Worm (Caenorhabditis elegans): Measurements from ENCODE around the gene arrd-12.

arrd-12 gene

ce11 chrII:13765952-13766351 lies at the start of gene arrd-12:
TSS of gene arrd-12 (plus strand) at chrII:13766252.
- TF ChIP-seq ceh-36 (tag; optimal IDR thresholded peaks at IDR 0.05) (no peak), hmbx-1 (tag; optimal IDR thresholded peaks at IDR 0.05) (no peak), flt-1 (GFP tag; IDR thresholded peaks at IDR 0.05) (no peak), tbx-11 (GFP tag; IDR thresholded peaks at IDR 0.05) (no peak)

- no peak for TF ChIP-seq hnd-1 (tag; optimal IDR thresholded peaks at IDR 0.05)
- TF ChIP-seq flt-1 (GFP tag; IDR thresholded peaks at IDR 0.05): no peak
Measured at ce11 chrII:13717393-13718367, 48.4 kb upstream of the arrd-12 start.

- TF ChIP-seq flt-1 (GFP tag; IDR thresholded peaks at IDR 0.05) (no peak), scrt-1 (GFP tag; IDR thresholded peaks at IDR 0.05) (no peak), tbx-37 (GFP tag; conservative IDR thresholded peaks at IDR 0.05) (no peak), hmbx-1 (tag; optimal IDR thresholded peaks at IDR 0.05) (no peak), aly-1 (tag; optimal IDR thresholded peaks at IDR 0.05) (no peak)
Measured at ce11 chrII:13720650-13721049, 45.4 kb upstream of the arrd-12 start.

- TF ChIP-seq hnd-1 (tag; optimal IDR thresholded peaks at IDR 0.05): no peak
- TF ChIP-seq ets-7 (tag; optimal IDR thresholded peaks at IDR 0.05): no peak
- TF ChIP-seq tra-4 (tag; optimal IDR thresholded peaks at IDR 0.05): no peak
- no peak for TF ChIP-seq hmbx-1 (tag; optimal IDR thresholded peaks at IDR 0.05)
- TF ChIP-seq aly-1 (tag; optimal IDR thresholded peaks at IDR 0.05): no peak
- no peak for TF ChIP-seq B0310.2 (tag; optimal IDR thresholded peaks at IDR 0.05)
- TF ChIP-seq tbx-37 (GFP tag; conservative IDR thresholded peaks at IDR 0.05): no peak
- TF ChIP-seq ceh-36 (tag; optimal IDR thresholded peaks at IDR 0.05): no peak
- TF ChIP-seq ceh-13 (GFP tag; optimal IDR thresholded peaks at IDR 0.05): no peak
- TF ChIP-seq sea-1 (GFP tag; conservative IDR thresholded peaks at IDR 0.05): no peak
- no peak for TF ChIP-seq ama-1 (optimal IDR thresholded peaks at IDR 0.05)
- TF ChIP-seq F13C5.2 (tag; optimal IDR thresholded peaks at IDR 0.05): no peak
- TF ChIP-seq scrt-1 (GFP tag; IDR thresholded peaks at IDR 0.05): no peak
- no peak for TF ChIP-seq hmg-4 (GFP tag; optimal IDR thresholded peaks at IDR 0.05)
- no peak for TF ChIP-seq pes-1 (GFP tag; IDR thresholded peaks at IDR 0.05)
- no peak for TF ChIP-seq tbx-11 (GFP tag; IDR thresholded peaks at IDR 0.05)
- TF ChIP-seq flt-1 (GFP tag; IDR thresholded peaks at IDR 0.05): no peak
Measured at ce11 chrII:13721218-13721617, 44.8 kb upstream of the arrd-12 start, which contains the start of gene sre-46. TSS of gene sre-46 (minus strand) at chrII:13721318.

- TF ChIP-seq tra-4 (tag; optimal IDR thresholded peaks at IDR 0.05) (no peak), F13C5.2 (tag; optimal IDR thresholded peaks at IDR 0.05) (no peak), hmg-4 (GFP tag; optimal IDR thresholded peaks at IDR 0.05) (no peak), B0310.2 (tag; optimal IDR thresholded peaks at IDR 0.05) (no peak), ets-7 (tag; optimal IDR thresholded peaks at IDR 0.05) (no peak), tbx-37 (GFP tag; conservative IDR thresholded peaks at IDR 0.05) (no peak), hmbx-1 (tag; optimal IDR thresholded peaks at IDR 0.05) (no peak), pes-1 (GFP tag; IDR thresholded peaks at IDR 0.05) (no peak), ceh-13 (GFP tag; optimal IDR thresholded peaks at IDR 0.05) (no peak), aly-1 (tag; optimal IDR thresholded peaks at IDR 0.05) (no peak), flt-1 (GFP tag; IDR thresholded peaks at IDR 0.05) (no peak), hnd-1 (tag; optimal IDR thresholded peaks at IDR 0.05) (no peak)
Measured at ce11 chrII:13722763-13723162, 43.3 kb upstream of the arrd-12 start, which contains the start of gene Y54G9A.5. TSS of gene Y54G9A.5 (plus strand) at chrII:13723007.

- TF ChIP-seq hmbx-1 (tag; optimal IDR thresholded peaks at IDR 0.05) (no peak), hnd-1 (tag; optimal IDR thresholded peaks at IDR 0.05) (no peak), B0310.2 (tag; optimal IDR thresholded peaks at IDR 0.05) (no peak), tra-4 (tag; optimal IDR thresholded peaks at IDR 0.05) (no peak), ets-7 (tag; optimal IDR thresholded peaks at IDR 0.05) (no peak), F13C5.2 (tag; optimal IDR thresholded peaks at IDR 0.05) (no peak), scrt-1 (GFP tag; IDR thresholded peaks at IDR 0.05) (no peak), hmg-4 (GFP tag; optimal IDR thresholded peaks at IDR 0.05) (no peak), aly-1 (tag; optimal IDR thresholded peaks at IDR 0.05) (no peak), flt-1 (GFP tag; IDR thresholded peaks at IDR 0.05) (no peak), sea-1 (GFP tag; conservative IDR thresholded peaks at IDR 0.05) (no peak), tbx-37 (GFP tag; conservative IDR thresholded peaks at IDR 0.05) (no peak), pes-1 (GFP tag; IDR thresholded peaks at IDR 0.05) (no peak), tbx-11 (GFP tag; IDR thresholded peaks at IDR 0.05) (no peak), ama-1 (optimal IDR thresholded peaks at IDR 0.05) (no peak), ceh-36 (tag; optimal IDR thresholded peaks at IDR 0.05) (no peak)
Measured at ce11 chrII:13723754-13724153, 42.3 kb upstream of the arrd-12 start.

- TF ChIP-seq scrt-1 (GFP tag; IDR thresholded peaks at IDR 0.05): no peak
- no peak for TF ChIP-seq hnd-1 (tag; optimal IDR thresholded peaks at IDR 0.05)
- TF ChIP-seq ceh-36 (tag; optimal IDR thresholded peaks at IDR 0.05): no peak
- TF ChIP-seq ets-7 (tag; optimal IDR thresholded peaks at IDR 0.05): no peak
- no peak for TF ChIP-seq B0310.2 (tag; optimal IDR thresholded peaks at IDR 0.05)
- TF ChIP-seq sea-1 (GFP tag; conservative IDR thresholded peaks at IDR 0.05): no peak
- no peak for TF ChIP-seq tra-4 (tag; optimal IDR thresholded peaks at IDR 0.05)
- TF ChIP-seq ceh-13 (GFP tag; optimal IDR thresholded peaks at IDR 0.05): no peak
- no peak for TF ChIP-seq F13C5.2 (tag; optimal IDR thresholded peaks at IDR 0.05)
- TF ChIP-seq tbx-37 (GFP tag; conservative IDR thresholded peaks at IDR 0.05): no peak
- no peak for TF ChIP-seq flt-1 (GFP tag; IDR thresholded peaks at IDR 0.05)
- no peak for TF ChIP-seq aly-1 (tag; optimal IDR thresholded peaks at IDR 0.05)
- no peak for TF ChIP-seq hmbx-1 (tag; optimal IDR thresholded peaks at IDR 0.05)
- TF ChIP-seq hmg-4 (GFP tag; optimal IDR thresholded peaks at IDR 0.05): no peak
- no peak for TF ChIP-seq ama-1 (optimal IDR thresholded peaks at IDR 0.05)
- TF ChIP-seq tbx-11 (GFP tag; IDR thresholded peaks at IDR 0.05): no peak
- TF ChIP-seq pes-1 (GFP tag; IDR thresholded peaks at IDR 0.05): no peak
Measured at ce11 chrII:13725793-13726192, 40.3 kb upstream of the arrd-12 start, which contains the start of the genes Y54G9A.7 and bub-3. TSS of gene Y54G9A.7 (minus strand) at chrII:13725799. TSS of gene bub-3 (plus strand) at chrII:13726062.
